Worm (Caenorhabditis elegans): ENCODE data around the gene srx-65.

srx-65 gene

ce11 chrV:3891919-3892318, 29.8 kb upstream of the srx-65 start, which contains the start of gene C17E7.12:
Gene C17E7.12 (minus strand): TSS chrV:3892019.
- TF ChIP-seq R02D3.7 (tag; optimal IDR thresholded peaks at IDR 0.05) (no peak), spr-1 (tag; optimal IDR thresholded peaks at IDR 0.05) (no peak), unc-39 (tag; optimal IDR thresholded peaks at IDR 0.05) (no peak), F49E8.2 (tag; optimal IDR thresholded peaks at IDR 0.05; ENCODE audit: borderline replicate concordance) (no peak), lim-7 (GFP tag; IDR thresholded peaks at IDR 0.05) (no peak), skn-1 (tag; optimal IDR thresholded peaks at IDR 0.05) (no peak)

ce11 chrV:3892361-3892904, 29.3 kb upstream of the srx-65 start, which contains the start of gene C17E7.4:
Gene C17E7.4 (plus strand): TSS chrV:3892854.
- TF ChIP-seq daf-19 (GFP tag; conservative IDR thresholded peaks at IDR 0.05) (no peak), nhr-111 (GFP tag; optimal IDR thresholded peaks at IDR 0.05) (no peak), ceh-28 (tag; optimal IDR thresholded peaks at IDR 0.05) (no peak), mep-1 (tag; optimal IDR thresholded peaks at IDR 0.05) (no peak), egl-43 (GFP tag; IDR thresholded peaks at IDR 0.05) (no peak), ctbp-1 (GFP tag; IDR thresholded peaks at IDR 0.05) (no peak), pha-4 (GFP tag; IDR thresholded peaks at IDR 0.05) (no peak), pha-4 (tag; optimal IDR thresholded peaks at IDR 0.05) (no peak), nhr-77 (tag; optimal IDR thresholded peaks at IDR 0.05) (no peak), mdl-1 (tag; optimal IDR thresholded peaks at IDR 0.05) (no peak), nhr-237 (tag; optimal IDR thresholded peaks at IDR 0.05) (no peak), php-3 (GFP tag; IDR thresholded peaks at IDR 0.05) (no peak), F26F4.8 (GFP tag; conservative IDR thresholded peaks at IDR 0.05) (no peak), F10B5.3 (tag; optimal IDR thresholded peaks at IDR 0.05) (no peak), ztf-7 (tag; optimal IDR thresholded peaks at IDR 0.05) (no peak), Y48G9A.11 (GFP tag; IDR thresholded peaks at IDR 0.05) (no peak), hlh-30 (tag; optimal IDR thresholded peaks at IDR 0.05; ENCODE audit: insufficient read depth) (no peak)

ce11 chrV:3894661-3895060, 27.1 kb upstream of the srx-65 start, which contains the start of gene sre-9:
Gene sre-9 (plus strand): TSS chrV:3894961.
- no peak for TF ChIP-seq ztf-7 (tag; optimal IDR thresholded peaks at IDR 0.05)
- no peak for TF ChIP-seq gei-8 (GFP tag; optimal IDR thresholded peaks at IDR 0.05)
- no peak for TF ChIP-seq tra-1 (GFP tag; IDR thresholded peaks at IDR 0.05)
- TF ChIP-seq Y5F2A.4 (GFP tag; optimal IDR thresholded peaks at IDR 0.05), result no peak
- no peak for TF ChIP-seq egl-43 (GFP tag; IDR thresholded peaks at IDR 0.05)
- TF ChIP-seq R02D3.7 (tag; optimal IDR thresholded peaks at IDR 0.05), result no peak
- no peak for TF ChIP-seq dpl-1 (GFP tag; optimal IDR thresholded peaks at IDR 0.05)
- TF ChIP-seq ZK337.2 (GFP tag; IDR thresholded peaks at IDR 0.05), result no peak
- no peak for TF ChIP-seq lin-29 (GFP tag; IDR thresholded peaks at IDR 0.05)
- TF ChIP-seq duxl-1 (tag; optimal IDR thresholded peaks at IDR 0.05; ENCODE audit: poor library complexity), result no peak
- no peak for TF ChIP-seq F10B5.3 (tag; optimal IDR thresholded peaks at IDR 0.05)
- no peak for TF ChIP-seq nhr-28 (tag; optimal IDR thresholded peaks at IDR 0.05)
- no peak for TF ChIP-seq egl-27 (tag; optimal IDR thresholded peaks at IDR 0.05)
- TF ChIP-seq set-16 (GFP tag; IDR thresholded peaks at IDR 0.05), result no peak
- TF ChIP-seq ztf-11 (tag; optimal IDR thresholded peaks at IDR 0.05), result no peak
- no peak for TF ChIP-seq hmg-1.1 (GFP tag; IDR thresholded peaks at IDR 0.05)
- TF ChIP-seq dve-1 (tag; optimal IDR thresholded peaks at IDR 0.05; ENCODE audit: insufficient read depth), result no peak
- TF ChIP-seq cey-2 (tag; optimal IDR thresholded peaks at IDR 0.05; ENCODE audit: borderline replicate concordance, insufficient read depth), result no peak
- no peak for TF ChIP-seq arid-1 (GFP tag; conservative IDR thresholded peaks at IDR 0.05)
